Worm (Caenorhabditis elegans) whole organism, L3 larva: ENCODE results near the gene K10B3.1.
A peak's percentile ranks its signal among the peaks of the same experiment; 100 is the strongest.

Experiments
- ZK546.5 ChIP-seq: sonication (generic microtip); optimal IDR thresholded peaks from 2 replicates; lab custom pipeline; 2017; ENCODE audit warnings: missing biosample characterization, missing genetic modification characterization
- aly-2 ChIP-seq: fragments of 150-350 bp; optimal IDR thresholded peaks from 2 replicates; lab custom pipeline; 2014; ENCODE audit warnings: missing biosample characterization, missing genetic modification characterization
- ama-1 ChIP-seq: fragments of 150-350 bp; optimal IDR thresholded peaks from 2 replicates; lab custom pipeline; 2018
- ceh-16 ChIP-seq: sonication (generic microtip); optimal IDR thresholded peaks from 2 replicates; lab custom pipeline; 2017; ENCODE audit warnings: missing biosample characterization, missing genetic modification characterization
- ceh-28 ChIP-seq: fragments of 150-350 bp; optimal IDR thresholded peaks from 2 replicates; lab custom pipeline; 2014; ENCODE audit warnings: missing biosample characterization, missing genetic modification reagents, missing genetic modification characterization
- daf-12 ChIP-seq: fragments of 150-350 bp; optimal IDR thresholded peaks from 2 replicates; lab custom pipeline; 2014; ENCODE audit warnings: missing biosample characterization, missing genetic modification reagents, missing genetic modification characterization
- egl-27 ChIP-seq: sonication (generic microtip); optimal IDR thresholded peaks from 4 replicates; lab custom pipeline; 2017; ENCODE audit warnings: missing biosample characterization, missing genetic modification reagents, missing genetic modification characterization
- egl-5 ChIP-seq: fragments of 150-350 bp; optimal IDR thresholded peaks from 2 replicates; lab custom pipeline; 2017; ENCODE audit warnings: missing biosample characterization, missing genetic modification reagents, missing genetic modification characterization, inconsistent platforms
- elt-1 ChIP-seq: fragments of 150-350 bp; optimal IDR thresholded peaks from 2 replicates; lab custom pipeline; 2014; ENCODE audit warnings: missing biosample characterization, missing genetic modification characterization
- elt-2 ChIP-seq: sonication (generic microtip); optimal IDR thresholded peaks from 2 replicates; lab custom pipeline; 2016; ENCODE audit warnings: missing genetic modification reagents, mild to moderate bottlenecking, missing genetic modification characterization, missing compliant biosample characterization
- elt-3 ChIP-seq, 3 experiments: fragments of 150-350 bp in 1 of 3; sonication (generic microtip) in 2 of 3; optimal IDR thresholded peaks; 2 replicates in 2 of 3; 4 replicates in 1 of 3; lab custom pipeline; 2014 to 2017; ENCODE audit warnings: missing biosample characterization in 3 of 3, missing genetic modification characterization in 3 of 3
- eor-1 ChIP-seq, 2 experiments: fragments of 150-350 bp; optimal IDR thresholded peaks; 2 replicates each; lab custom pipeline; 2014 to 2018; ENCODE audit warnings: missing biosample characterization in 2 of 2, missing genetic modification characterization in 2 of 2
- fkh-10 ChIP-seq: sonication (generic microtip); optimal IDR thresholded peaks from 2 replicates; lab custom pipeline; 2017; ENCODE audit warnings: missing biosample characterization, missing genetic modification reagents, missing genetic modification characterization
- fkh-2 ChIP-seq: fragments of 150-350 bp; optimal IDR thresholded peaks from 2 replicates; lab custom pipeline; 2014; ENCODE audit warnings: missing biosample characterization, missing genetic modification reagents, missing genetic modification characterization
- fos-1 ChIP-seq: fragments of 150-350 bp; optimal IDR thresholded peaks from 2 replicates; lab custom pipeline; 2014; ENCODE audit warnings: missing biosample characterization, missing genetic modification characterization
- hmg-11 ChIP-seq: sonication (generic microtip); optimal IDR thresholded peaks from 2 replicates; lab custom pipeline; 2016; ENCODE audit warnings: missing genetic modification characterization, missing compliant biosample characterization
- jun-1 ChIP-seq: fragments of 150-350 bp; optimal IDR thresholded peaks from 2 replicates; lab custom pipeline; 2014; ENCODE audit warnings: missing biosample characterization, missing genetic modification reagents, missing genetic modification characterization
- lin-15B ChIP-seq: fragments of 150-350 bp; optimal IDR thresholded peaks from 2 replicates; lab custom pipeline; 2014; ENCODE audit warnings: missing biosample characterization, missing genetic modification characterization
- lin-39 ChIP-seq: fragments of 150-350 bp; optimal IDR thresholded peaks from 2 replicates; lab custom pipeline; 2018; ENCODE audit warnings: missing biosample characterization, missing genetic modification reagents, missing genetic modification characterization
- lsy-12 ChIP-seq: sonication (generic microtip); optimal IDR thresholded peaks from 2 replicates; lab custom pipeline; 2016; ENCODE audit warnings: mild to moderate bottlenecking, missing genetic modification characterization, missing compliant biosample characterization
- mdl-1 ChIP-seq: fragments of 150-350 bp; optimal IDR thresholded peaks from 2 replicates; lab custom pipeline; 2014; ENCODE audit warnings: missing biosample characterization, missing genetic modification characterization
- nfya-1 ChIP-seq: sonication (generic microtip); optimal IDR thresholded peaks from 2 replicates; lab custom pipeline; 2017; ENCODE audit warnings: missing genetic modification characterization, mild to moderate bottlenecking, missing compliant biosample characterization, antibody characterized with exemption, moderate library complexity; ENCODE audit not compliant: insufficient read depth
- nhr-11 ChIP-seq: fragments of 150-350 bp; optimal IDR thresholded peaks from 2 replicates; lab custom pipeline; 2014; ENCODE audit warnings: missing biosample characterization, missing genetic modification characterization
- nhr-23 ChIP-seq: fragments of 150-350 bp; optimal IDR thresholded peaks from 2 replicates; lab custom pipeline; 2014; ENCODE audit warnings: missing biosample characterization, missing genetic modification reagents, missing genetic modification characterization
- nhr-25 ChIP-seq: sonication (generic microtip); optimal IDR thresholded peaks from 2 replicates; lab custom pipeline; 2017; ENCODE audit warnings: missing biosample characterization, missing genetic modification characterization
- nhr-28 ChIP-seq: fragments of 150-350 bp; optimal IDR thresholded peaks from 2 replicates; lab custom pipeline; 2014; ENCODE audit warnings: missing biosample characterization, missing genetic modification characterization
- nhr-43 ChIP-seq: sonication (generic microtip); optimal IDR thresholded peaks from 2 replicates; lab custom pipeline; 2016; ENCODE audit warnings: mild to moderate bottlenecking, missing genetic modification characterization, missing compliant biosample characterization; ENCODE audit not compliant: poor library complexity, severe bottlenecking
- nhr-67 ChIP-seq: fragments of 150-350 bp; optimal IDR thresholded peaks from 2 replicates; lab custom pipeline; 2014; ENCODE audit warnings: missing biosample characterization, missing genetic modification characterization
- nhr-77 ChIP-seq: fragments of 150-350 bp; optimal IDR thresholded peaks from 2 replicates; lab custom pipeline; 2014; ENCODE audit warnings: missing biosample characterization, missing genetic modification characterization
- pha-4 ChIP-seq: fragments of 150-350 bp; optimal IDR thresholded peaks from 2 replicates; lab custom pipeline; 2014; ENCODE audit warnings: missing biosample characterization, missing genetic modification reagents, missing genetic modification characterization
- pqm-1 ChIP-seq: fragments of 150-350 bp; optimal IDR thresholded peaks from 2 replicates; lab custom pipeline; 2017; ENCODE audit warnings: missing biosample characterization, missing genetic modification characterization, inconsistent platforms
- sea-2 ChIP-seq: fragments of 150-350 bp; sonication (generic microtip); optimal IDR thresholded peaks from 4 replicates; lab custom pipeline; 2014; ENCODE audit warnings: missing biosample characterization, missing genetic modification reagents, missing genetic modification characterization
- skn-1 ChIP-seq: fragments of 150-350 bp; optimal IDR thresholded peaks from 2 replicates; lab custom pipeline; 2014; ENCODE audit warnings: missing biosample characterization, missing genetic modification characterization
- snpc-4 ChIP-seq: fragments of 150-350 bp; optimal IDR thresholded peaks from 2 replicates; lab custom pipeline; 2014; ENCODE audit warnings: missing biosample characterization, missing genetic modification characterization
- tbx-2 ChIP-seq: sonication (generic microtip); optimal IDR thresholded peaks from 2 replicates; lab custom pipeline; 2016; ENCODE audit warnings: mild to moderate bottlenecking, missing genetic modification characterization, missing compliant biosample characterization
- zag-1 ChIP-seq: fragments of 150-350 bp; optimal IDR thresholded peaks from 2 replicates; lab custom pipeline; 2014; ENCODE audit warnings: missing biosample characterization, missing genetic modification characterization
- ztf-11 ChIP-seq: fragments of 150-350 bp; optimal IDR thresholded peaks from 2 replicates; lab custom pipeline; 2014; ENCODE audit warnings: missing biosample characterization, missing genetic modification characterization
- ztf-4 ChIP-seq: fragments of 150-350 bp; optimal IDR thresholded peaks from 2 replicates; lab custom pipeline; 2014; ENCODE audit warnings: missing biosample characterization, missing genetic modification characterization

Gene K10B3.1

DNA sequence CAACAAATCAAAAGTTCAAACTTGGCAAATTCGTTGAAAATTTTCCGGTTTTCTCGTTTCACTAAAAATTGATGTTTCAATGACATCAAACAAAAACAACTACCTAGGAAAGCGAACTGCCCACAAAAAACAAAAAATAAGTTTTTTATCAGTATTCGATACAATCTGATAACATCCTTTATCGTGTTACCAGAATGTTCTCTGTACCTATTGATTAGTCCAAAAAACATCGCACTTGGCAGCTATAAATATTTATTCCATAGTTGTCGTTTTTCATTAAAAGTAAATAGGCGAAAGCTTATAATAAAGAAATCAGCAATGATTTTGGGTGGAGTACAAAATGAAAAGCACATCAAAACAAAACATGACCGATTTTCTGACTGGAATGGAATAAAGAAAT, 18.1 kb upstream of the K10B3.1 start:
- TF ChIP-seq nhr-25 (tag; lab: Kevin White, UChicago) (no peak), pqm-1 (tag; lab: Kevin White, UChicago) (peak; percentile 79), ceh-28 (tag; lab: Kevin White, UChicago) (peak; percentile 65), fos-1 (tag; lab: Kevin White, UChicago) (no peak), tbx-2 (peak; percentile 12), pha-4 (tag; lab: Kevin White, UChicago) (peak; percentile 37), elt-2 (peak; percentile 90), nhr-43 (tag; lab: Kevin White, UChicago) (peak; percentile 23), lin-15B (tag; lab: Kevin White, UChicago) (no peak), aly-2 (tag; lab: Kevin White, UChicago) (no peak), lsy-12 (tag; lab: Kevin White, UChicago) (no peak), egl-5 (tag; lab: Kevin White, UChicago) (no peak), mdl-1 (tag; lab: Kevin White, UChicago) (no peak)

DNA sequence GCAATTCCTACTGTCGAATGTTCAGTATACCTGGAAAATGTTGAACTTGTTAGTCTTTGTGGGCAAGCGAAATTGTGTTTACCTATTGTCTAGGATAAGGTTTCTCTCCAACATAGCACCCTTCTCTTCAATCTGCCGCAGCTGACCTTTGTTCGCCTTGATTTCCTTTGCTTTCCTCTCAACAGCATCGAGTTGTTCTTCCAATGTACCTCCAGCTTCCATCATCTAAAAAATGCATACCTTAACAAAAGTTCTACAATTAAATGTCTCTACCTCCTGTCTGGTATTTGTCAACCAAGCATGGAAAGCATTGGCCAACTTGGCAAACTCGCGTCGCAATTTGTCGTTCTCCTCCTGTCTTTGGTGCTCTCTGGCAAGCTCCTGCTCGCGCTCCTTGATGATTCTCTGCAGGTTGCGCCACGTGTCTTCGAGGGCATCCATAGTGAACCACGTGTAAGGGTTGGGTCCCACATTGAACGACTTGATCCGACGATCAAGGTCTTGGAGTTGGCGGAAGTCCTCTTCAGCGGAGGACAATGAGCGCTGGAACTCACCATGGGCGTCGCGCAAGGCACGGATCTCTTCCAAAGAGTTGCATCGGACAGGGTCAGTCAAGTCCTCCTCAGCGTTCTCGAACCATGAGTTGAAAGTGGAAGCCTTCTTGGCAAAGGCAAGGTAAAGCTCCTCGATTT, 16.5 kb upstream of the K10B3.1 start:
- TF ChIP-seq zag-1 (tag; lab: Kevin White, UChicago), result no peak
- TF ChIP-seq nfya-1, result no peak
- TF ChIP-seq nhr-11 (tag; lab: Kevin White, UChicago), result no peak
- TF ChIP-seq elt-3 (tag; optimal IDR thresholded peaks at IDR 0.05; lab: Kevin White, UChicago), result no peak
- TF ChIP-seq ztf-4, result no peak
- TF ChIP-seq fkh-2 (tag; lab: Kevin White, UChicago), result no peak
- no peak for TF ChIP-seq lin-15B (tag; lab: Kevin White, UChicago)
- TF ChIP-seq snpc-4 (tag; lab: Kevin White, UChicago), result no peak
- no peak for TF ChIP-seq sea-2
- no peak for TF ChIP-seq fos-1 (tag; lab: Kevin White, UChicago)
- no peak for TF ChIP-seq hmg-11
- no peak for TF ChIP-seq nhr-67 (tag; lab: Kevin White, UChicago)

DNA sequence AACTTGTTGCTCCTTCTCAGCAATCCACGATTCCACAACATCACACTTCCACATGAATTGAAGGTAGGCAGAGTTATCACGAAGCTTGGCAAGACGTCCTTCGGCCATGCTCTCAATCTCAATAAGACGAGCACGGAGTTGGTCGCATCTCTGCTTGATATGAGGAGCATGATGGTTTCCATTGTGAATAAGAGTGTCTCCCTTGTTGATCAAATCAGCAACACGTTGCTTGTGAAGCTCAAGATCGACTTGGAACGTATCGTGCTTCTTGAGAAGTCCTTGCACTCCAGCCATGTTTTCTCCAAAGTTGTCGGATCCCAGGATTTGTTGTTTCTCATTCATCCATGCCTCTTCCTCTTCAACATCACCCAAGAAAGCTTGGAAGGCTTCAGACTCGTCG, 15.7 kb upstream of the K10B3.1 start:
- TF ChIP-seq fkh-2 (tag; lab: Kevin White, UChicago) (no peak), nhr-77 (tag; lab: Kevin White, UChicago) (no peak), nfya-1 (no peak), elt-2 (no peak), nhr-11 (tag; lab: Kevin White, UChicago) (no peak), eor-1 (tag; optimal IDR thresholded peaks at IDR 0.05; lab: Kevin White, UChicago) (no peak), jun-1 (tag; lab: Kevin White, UChicago) (no peak), ceh-16 (tag; lab: Kevin White, UChicago) (no peak), nhr-43 (tag; lab: Kevin White, UChicago) (no peak), pqm-1 (tag; lab: Kevin White, UChicago) (no peak), snpc-4 (tag; lab: Kevin White, UChicago) (no peak)

DNA sequence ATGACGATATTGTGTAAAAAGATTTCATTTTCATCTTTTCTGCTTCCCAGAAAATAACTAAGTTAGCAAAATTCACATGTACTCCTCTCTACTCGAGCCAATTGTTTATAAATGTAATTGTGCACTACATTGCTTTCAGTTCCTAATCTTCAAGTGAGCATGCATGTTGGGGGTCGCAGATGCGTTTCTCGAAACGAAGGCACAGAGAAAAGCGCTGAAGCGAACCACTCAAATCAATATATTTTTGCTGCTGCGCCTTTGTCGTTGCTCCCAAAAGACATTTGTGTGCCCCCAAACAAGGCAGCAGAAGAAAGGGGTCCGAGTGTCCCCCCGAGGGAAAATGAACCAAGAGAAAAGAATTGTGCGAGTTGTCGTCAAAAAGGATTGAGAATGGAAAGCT, 9.1 kb upstream of the K10B3.1 start:
- peak; percentile 54 for TF ChIP-seq hmg-11
- peak; percentile 49 for TF ChIP-seq nfya-1
- TF ChIP-seq lin-39 (tag; lab: Kevin White, UChicago), result peak; percentile 89
- TF ChIP-seq elt-1, result no peak
- TF ChIP-seq fkh-10, result peak; percentile 12
- no peak for TF ChIP-seq fos-1 (tag; lab: Kevin White, UChicago)

DNA sequence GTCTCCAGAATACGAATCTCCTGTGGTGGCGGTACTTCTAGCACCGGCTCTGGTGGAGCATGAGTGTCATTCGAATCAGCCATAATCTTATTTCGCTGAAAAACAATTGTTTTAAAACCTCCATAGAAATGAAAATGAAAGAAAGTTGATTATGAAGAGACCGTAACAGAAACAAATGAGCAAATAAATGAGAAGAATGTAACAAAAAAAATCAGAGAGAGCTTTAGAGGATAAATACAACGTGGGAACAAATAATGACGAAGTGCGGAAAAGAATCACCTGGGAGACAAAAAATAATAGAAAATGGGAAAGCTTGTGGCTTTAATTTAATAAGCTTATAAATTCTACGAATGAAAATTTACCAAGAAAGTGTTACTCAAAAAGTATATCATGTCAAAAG, 8.3 kb upstream of the K10B3.1 start, which contains the start of gene spc-1:
Gene spc-1, minus strand, starts transcription at position 101 of the 400 bp plus-strand sequence.
- TF ChIP-seq lin-15B (tag; lab: Kevin White, UChicago), result no peak
- TF ChIP-seq pqm-1 (tag; lab: Kevin White, UChicago), result peak; percentile 47

DNA sequence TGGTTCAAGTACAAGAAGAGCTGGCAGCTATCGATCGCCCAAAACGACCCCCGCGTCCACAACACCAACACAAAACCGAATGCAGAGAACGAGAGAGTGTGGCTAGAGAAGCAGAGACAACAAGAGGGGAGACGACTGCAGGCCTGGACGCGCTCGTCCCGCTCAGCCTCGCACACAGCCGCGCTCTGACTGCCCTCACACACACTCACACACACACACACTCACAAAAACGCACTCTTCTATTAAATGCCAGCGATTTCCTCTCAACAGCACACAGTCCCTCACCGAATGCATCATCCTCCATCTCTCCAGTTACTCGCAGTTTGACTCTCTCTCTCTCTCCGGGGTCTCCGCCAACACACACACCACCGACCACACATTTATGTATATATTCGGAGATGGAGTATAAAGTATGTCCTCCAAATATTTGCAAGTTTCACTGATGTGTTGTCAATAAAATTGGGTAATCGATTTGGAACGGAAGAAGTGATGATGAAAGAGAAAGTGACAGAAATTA, 7.6 kb upstream of the K10B3.1 start:
- TF ChIP-seq zag-1 (tag; lab: Kevin White, UChicago), result peak; percentile 60
- no peak for TF ChIP-seq ZK546.5 (tag; lab: Kevin White, UChicago)
- no peak for TF ChIP-seq ztf-11
- peak; percentile 67 for TF ChIP-seq fkh-10
- peak; percentile 92 for TF ChIP-seq elt-2
- TF ChIP-seq pha-4 (tag; lab: Kevin White, UChicago), result peak; percentile 98
- TF ChIP-seq ama-1 (lab: Kevin White, UChicago), result peak; percentile 29
- TF ChIP-seq nhr-23 (tag; lab: Kevin White, UChicago), result peak; percentile 79
- TF ChIP-seq daf-12 (tag; lab: Kevin White, UChicago), result no peak
- peak; percentile 86 for TF ChIP-seq egl-27
- peak; percentile 54 for TF ChIP-seq mdl-1 (tag; lab: Kevin White, UChicago)
- peak; percentile 80 for TF ChIP-seq ceh-28 (tag; lab: Kevin White, UChicago)
- peak; percentile 93 for TF ChIP-seq fos-1 (tag; lab: Kevin White, UChicago)
- no peak for TF ChIP-seq nhr-28
- TF ChIP-seq jun-1 (tag; lab: Kevin White, UChicago), result peak; percentile 96
- TF ChIP-seq nhr-25 (tag; lab: Kevin White, UChicago), result peak; percentile 95
- TF ChIP-seq skn-1 (tag; lab: Kevin White, UChicago), result peak; percentile 87
- peak; percentile 11 for TF ChIP-seq aly-2 (tag; lab: Kevin White, UChicago)
- TF ChIP-seq pqm-1 (tag; lab: Kevin White, UChicago), result peak; percentile 72
- TF ChIP-seq elt-1, result peak; percentile 78
- peak; percentile 76 for TF ChIP-seq ztf-4
- no peak for TF ChIP-seq nhr-77 (tag; lab: Kevin White, UChicago)
- no peak for TF ChIP-seq nhr-67 (tag; lab: Kevin White, UChicago)
